Fruit fly (Drosophila melanogaster): ENCODE data around the gene CG4259.

The CG4259 gene

DNA sequence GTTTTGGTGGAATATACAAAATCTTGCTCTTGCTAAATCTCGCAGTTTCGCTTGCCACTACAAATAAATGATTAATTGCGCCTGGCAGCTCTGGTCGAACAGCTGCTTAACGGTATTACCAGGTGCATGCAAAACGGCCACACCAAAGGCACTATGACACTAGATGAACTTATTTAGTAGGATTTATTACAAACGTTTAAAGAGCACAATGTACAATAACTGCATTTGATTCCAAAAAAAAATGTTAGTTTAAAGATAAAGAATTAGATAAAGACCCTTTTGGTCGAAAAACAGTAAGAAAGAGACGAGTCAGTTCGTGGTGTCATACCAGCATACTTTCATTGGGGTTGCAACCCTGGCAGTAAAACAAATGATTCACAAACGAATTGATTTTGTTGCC is 18.2 kb upstream of the CG4259 start, which contains the start of the genes CG11723 and Tbcd (continued):
- peak; percentile 81 for TF ChIP-seq cas (GFP tag; IDR thresholded peaks at IDR 0.05)
- peak; percentile 76; the same call in 1 of the 2 replicates for TF ChIP-seq toy (GFP tag; IDR thresholded peaks at IDR 0.05)
- peak; percentile 71 for TF ChIP-seq CG10654 (GFP tag; optimal IDR thresholded peaks at IDR 0.05)
- peak; percentile 41; the same call in 1 of the 2 replicates for TF ChIP-seq Lim3 (GFP tag; IDR thresholded peaks at IDR 0.05)
- peak; percentile 90 for TF ChIP-seq B-H1 (GFP tag; IDR thresholded peaks at IDR 0.05)
- peak; percentile 56 for TF ChIP-seq CG6765 (GFP tag; optimal IDR thresholded peaks at IDR 0.05)
- peak; percentile 93 for TF ChIP-seq Awh (GFP tag; IDR thresholded peaks at IDR 0.05)
- peak; percentile 86 for TF ChIP-seq NFAT (GFP tag; IDR thresholded peaks at IDR 0.05)
- TF ChIP-seq zf30C (GFP tag; optimal IDR thresholded peaks at IDR 0.05): no peak
- TF ChIP-seq dmrt99B (tag; optimal IDR thresholded peaks at IDR 0.05): no peak
- peak; percentile 96 for TF ChIP-seq ci (GFP tag; IDR thresholded peaks at IDR 0.05)
- TF ChIP-seq Dll (GFP tag; IDR thresholded peaks at IDR 0.05; ENCODE audit: partially characterized antibody): peak; percentile 60; the same call in 2 of the 4 replicates
- no peak for TF ChIP-seq Jarid2 (GFP tag; optimal IDR thresholded peaks at IDR 0.05)
- no peak for TF ChIP-seq CG13296 (GFP tag; optimal IDR thresholded peaks at IDR 0.05)
- TF ChIP-seq dpn (GFP tag; optimal IDR thresholded peaks at IDR 0.05): peak; percentile 88
- TF ChIP-seq CG4360 (GFP tag; IDR thresholded peaks at IDR 0.05): peak; percentile 68
- peak; percentile 91 for TF ChIP-seq Mrtf (GFP tag; IDR thresholded peaks at IDR 0.05)
- peak; percentile 60 for TF ChIP-seq psq (GFP tag; optimal IDR thresholded peaks at IDR 0.05)
- peak; percentile 63; the same call in 1 of the 2 replicates for TF ChIP-seq ham (GFP tag; IDR thresholded peaks at IDR 0.05)
- TF ChIP-seq dan (GFP tag; IDR thresholded peaks at IDR 0.05): peak; percentile 70
- no peak for TF ChIP-seq CG11723 (GFP tag; optimal IDR thresholded peaks at IDR 0.05)
- peak; percentile 86 for TF ChIP-seq Xbp1 (GFP tag; optimal IDR thresholded peaks at IDR 0.05)
- peak; percentile 55 for TF ChIP-seq Adf1 (GFP tag; IDR thresholded peaks at IDR 0.05)
- TF ChIP-seq ems (GFP tag; optimal IDR thresholded peaks at IDR 0.05): peak; percentile 80
- no peak; the same call in 1 of the 2 replicates for TF ChIP-seq GATAe (GFP tag; conservative IDR thresholded peaks at IDR 0.05)
- no peak for TF ChIP-seq sd (tag; optimal IDR thresholded peaks at IDR 0.05)
- TF ChIP-seq Neu2 (GFP tag; optimal IDR thresholded peaks at IDR 0.05; ENCODE audit: borderline replicate concordance): peak; percentile 94
- TF ChIP-seq CG11695 (GFP tag; IDR thresholded peaks at IDR 0.05): peak; percentile 93
- peak; percentile 85 for TF ChIP-seq CG9727 (GFP tag; optimal IDR thresholded peaks at IDR 0.05)
- peak; percentile 75 for TF ChIP-seq CG3163 (GFP tag; optimal IDR thresholded peaks at IDR 0.05)
- peak; percentile 98 for TF ChIP-seq stwl (tag; optimal IDR thresholded peaks at IDR 0.05)
- TF ChIP-seq z (GFP tag; IDR thresholded peaks at IDR 0.05): peak; percentile 26; the same call in 1 of the 3 replicates
- TF ChIP-seq bowl (GFP tag; IDR thresholded peaks at IDR 0.05): peak; percentile 76
- TF ChIP-seq bigmax (GFP tag; optimal IDR thresholded peaks at IDR 0.05): no peak
- peak; percentile 93 for TF ChIP-seq CG4617 (GFP tag; optimal IDR thresholded peaks at IDR 0.05; ENCODE audit: borderline replicate concordance)
- TF ChIP-seq ara (GFP tag; IDR thresholded peaks at IDR 0.05): peak; percentile 93
- TF ChIP-seq wek (GFP tag; optimal IDR thresholded peaks at IDR 0.05): peak; percentile 64
- no peak for TF ChIP-seq ewg (GFP tag; optimal IDR thresholded peaks at IDR 0.05)
- peak; percentile 18; the same call in 1 of the 2 replicates for TF ChIP-seq CkIIα-i1 (GFP tag; IDR thresholded peaks at IDR 0.05)
- TF ChIP-seq CG15601 (tag; optimal IDR thresholded peaks at IDR 0.05): no peak
- TF ChIP-seq Bteb2 (GFP tag; optimal IDR thresholded peaks at IDR 0.05): peak; percentile 80
- peak; percentile 58 for TF ChIP-seq CG3995 (GFP tag; optimal IDR thresholded peaks at IDR 0.05)
- TF ChIP-seq MTF-1 (GFP tag; optimal IDR thresholded peaks at IDR 0.05; ENCODE audit: borderline replicate concordance): peak; percentile 55
- no peak for TF ChIP-seq pros (GFP tag; optimal IDR thresholded peaks at IDR 0.05)
- peak; percentile 85 for TF ChIP-seq trem (tag; optimal IDR thresholded peaks at IDR 0.05)
- TF ChIP-seq CG17359 (tag; optimal IDR thresholded peaks at IDR 0.05): no peak
- TF ChIP-seq CG18619 (GFP tag; optimal IDR thresholded peaks at IDR 0.05): peak; percentile 83
- TF ChIP-seq Ada2b (GFP tag; IDR thresholded peaks at IDR 0.05): peak; percentile 91
- peak; percentile 80 for TF ChIP-seq CG12219 (GFP tag; optimal IDR thresholded peaks at IDR 0.05)
- TF ChIP-seq CG3726 (GFP tag; IDR thresholded peaks at IDR 0.05): peak; percentile 88
- no peak for TF ChIP-seq tap (tag; optimal IDR thresholded peaks at IDR 0.05)
